Worm (Caenorhabditis elegans): ENCODE data around the gene nep-25.

- TF ChIP-seq him-1 (tag; optimal IDR thresholded peaks at IDR 0.05) (no peak), dao-5 (tag; optimal IDR thresholded peaks at IDR 0.05) (no peak), W03F9.2 (tag; optimal IDR thresholded peaks at IDR 0.05) (no peak)
Measured at ce11 chrII:5863893-5864292, 21.9 kb downstream of the nep-25 start, which contains the start of gene tag-234.

All from whole organism, L4/young adult.